Worm (Caenorhabditis elegans) whole organism, L4 larva: Measurements from ENCODE around the gene miro-1.
A peak's percentile ranks its signal among the peaks of the same experiment; 100 is the strongest.

Experiments
- F10B5.3 ChIP-seq: sonication (generic microtip); optimal IDR thresholded peaks from 2 replicates; lab custom pipeline; 2016; ENCODE audit warnings: mild to moderate bottlenecking, missing genetic modification characterization, missing compliant biosample characterization
- F37D6.2 ChIP-seq: sonication (generic microtip); optimal IDR thresholded peaks from 2 replicates; lab custom pipeline; 2016; ENCODE audit warnings: mild to moderate bottlenecking, missing genetic modification characterization, missing compliant biosample characterization
- F49E8.2 ChIP-seq: sonication (generic microtip); optimal IDR thresholded peaks from 2 replicates; lab custom pipeline; 2016; ENCODE audit warnings: missing compliant biosample characterization, mild to moderate bottlenecking, missing genetic modification characterization, borderline replicate concordance
- T26A8.4 ChIP-seq: fragments of 200-800 bp; sonication (Bioruptor generic); IDR thresholded peaks from 2 replicates; pipeline ENCODE4 v1.3.6; 2022; ENCODE audit warnings: missing genetic modification characterization, missing compliant biosample characterization
- Y5F2A.4 ChIP-seq: fragments of 200-800 bp; sonication (Bioruptor generic); optimal IDR thresholded peaks from 2 replicates; lab custom pipeline; 2018; ENCODE audit warnings: mild to moderate bottlenecking, missing genetic modification characterization, missing compliant biosample characterization
- Y75B8A.6 ChIP-seq: fragments of 200-800 bp; sonication (Bioruptor generic); IDR thresholded peaks from 2 replicates; pipeline ENCODE4 v1.3.6; 2022; ENCODE audit warnings: missing genetic modification reagents, missing genetic modification characterization, missing compliant biosample characterization
- ZK337.2 ChIP-seq: fragments of 200-800 bp; sonication (Bioruptor generic); IDR thresholded peaks from 2 replicates; pipeline ENCODE4 v1.3.6; 2022; ENCODE audit warnings: missing genetic modification reagents, missing genetic modification characterization, missing compliant biosample characterization
- ZK546.5 ChIP-seq, 2 experiments: sonication (generic microtip); optimal IDR thresholded peaks; 2 replicates each; lab custom pipeline; 2017; ENCODE audit warnings: missing biosample characterization in 2 of 2, missing genetic modification characterization in 2 of 2
- ama-1 ChIP-seq: fragments of 150-350 bp; optimal IDR thresholded peaks from 2 replicates; lab custom pipeline; 2014; ENCODE audit warnings: inconsistent platforms, mixed read lengths
- arid-1 ChIP-seq: fragments of 200-800 bp; sonication (Bioruptor generic); conservative IDR thresholded peaks from 2 replicates; pipeline ENCODE4 v1.3.6; 2022; ENCODE audit warnings: missing genetic modification reagents, missing genetic modification characterization, missing compliant biosample characterization
- ceh-20 ChIP-seq: fragments of 200-800 bp; sonication (Bioruptor generic); IDR thresholded peaks from 2 replicates; pipeline ENCODE4 v1.3.6; 2022; ENCODE audit warnings: missing genetic modification reagents, missing genetic modification characterization, missing compliant biosample characterization
- ceh-32 ChIP-seq: sonication (generic microtip); optimal IDR thresholded peaks from 2 replicates; lab custom pipeline; 2016; ENCODE audit warnings: mild to moderate bottlenecking, missing genetic modification characterization, missing compliant biosample characterization; ENCODE audit not compliant: poor library complexity
- ceh-44 ChIP-seq: fragments of 200-800 bp; sonication (Bioruptor generic); IDR thresholded peaks from 2 replicates; pipeline ENCODE4 v1.3.6; 2022; ENCODE audit warnings: missing genetic modification reagents, missing genetic modification characterization, missing compliant biosample characterization
- ceh-82 ChIP-seq: sonication (generic microtip); optimal IDR thresholded peaks from 2 replicates; lab custom pipeline; 2017; ENCODE audit warnings: missing biosample characterization, missing genetic modification characterization
- ces-1 ChIP-seq: fragments of 150-350 bp; sonication (generic microtip); optimal IDR thresholded peaks from 4 replicates; lab custom pipeline; 2014; ENCODE audit warnings: missing biosample characterization, missing genetic modification reagents, missing genetic modification characterization
- dmd-6 ChIP-seq: fragments of 200-800 bp; sonication (Bioruptor generic); IDR thresholded peaks from 2 replicates; pipeline ENCODE4 v1.3.6; 2022; ENCODE audit warnings: missing genetic modification reagents, missing genetic modification characterization, missing compliant biosample characterization
- dmd-8 ChIP-seq: fragments of 200-800 bp; sonication (Bioruptor generic); IDR thresholded peaks from 2 replicates; pipeline ENCODE4 v1.3.6; 2022; ENCODE audit warnings: missing genetic modification characterization, missing compliant biosample characterization
- dmd-9 ChIP-seq: fragments of 200-800 bp; sonication (Bioruptor generic); IDR thresholded peaks from 2 replicates; pipeline ENCODE4 v1.3.6; 2022; ENCODE audit warnings: missing genetic modification reagents, missing genetic modification characterization, missing compliant biosample characterization
- dpl-1 ChIP-seq: fragments of 150-350 bp; optimal IDR thresholded peaks from 2 replicates; lab custom pipeline; 2014; ENCODE audit warnings: missing biosample characterization, missing genetic modification reagents, missing genetic modification characterization
- dve-1 ChIP-seq: sonication (generic microtip); optimal IDR thresholded peaks from 2 replicates; lab custom pipeline; 2017; ENCODE audit warnings: antibody characterized with exemption, mild to moderate bottlenecking, missing genetic modification characterization, missing compliant biosample characterization; ENCODE audit not compliant: insufficient read depth
- fkh-10 ChIP-seq: fragments of 150-350 bp; optimal IDR thresholded peaks from 2 replicates; lab custom pipeline; 2014; ENCODE audit warnings: missing biosample characterization, missing genetic modification reagents, missing genetic modification characterization
- fos-1 ChIP-seq: fragments of 150-350 bp; optimal IDR thresholded peaks from 2 replicates; lab custom pipeline; 2014; ENCODE audit warnings: missing biosample characterization, missing genetic modification characterization
- gei-8 ChIP-seq: fragments of 200-800 bp; sonication (Bioruptor generic); optimal IDR thresholded peaks from 2 replicates; lab custom pipeline; 2018; ENCODE audit warnings: mild to moderate bottlenecking, missing genetic modification characterization, missing compliant biosample characterization
- lin-1 ChIP-seq: fragments of 200-800 bp; sonication (Bioruptor generic); IDR thresholded peaks from 2 replicates; pipeline ENCODE4 v1.3.6; 2022; ENCODE audit warnings: missing genetic modification reagents, missing genetic modification characterization, missing compliant biosample characterization
- lin-13 ChIP-seq: fragments of 150-350 bp; optimal IDR thresholded peaks from 2 replicates; lab custom pipeline; 2014; ENCODE audit warnings: missing biosample characterization, missing genetic modification reagents, missing genetic modification characterization
- lin-15B ChIP-seq: fragments of 150-350 bp; sonication (generic microtip); optimal IDR thresholded peaks from 3 replicates; lab custom pipeline; 2014; ENCODE audit warnings: missing biosample characterization, missing genetic modification characterization
- lin-38 ChIP-seq: fragments of 200-800 bp; sonication (Bioruptor generic); IDR thresholded peaks from 2 replicates; pipeline ENCODE4 v1.3.6; 2022; ENCODE audit warnings: missing genetic modification reagents, missing genetic modification characterization, missing compliant biosample characterization
- lir-3 ChIP-seq: sonication (generic microtip); optimal IDR thresholded peaks from 2 replicates; lab custom pipeline; 2016; ENCODE audit warnings: mild to moderate bottlenecking, missing genetic modification characterization, missing compliant biosample characterization
- madf-5 ChIP-seq, 2 experiments: fragments of 200-800 bp; sonication (Bioruptor generic); IDR thresholded peaks; 2 replicates each; pipeline ENCODE4 v1.3.6; 2022; ENCODE audit warnings: missing compliant biosample characterization in 2 of 2, missing genetic modification characterization in 2 of 2
- mdt-29 ChIP-seq: fragments of 200-800 bp; sonication (Bioruptor generic); IDR thresholded peaks from 2 replicates; pipeline ENCODE4 v1.3.6; 2022; ENCODE audit warnings: missing genetic modification reagents, missing genetic modification characterization, missing compliant biosample characterization
- nhr-10 ChIP-seq: fragments of 150-350 bp; optimal IDR thresholded peaks from 2 replicates; lab custom pipeline; 2014; ENCODE audit warnings: missing biosample characterization, missing genetic modification characterization
- nhr-237 ChIP-seq: sonication (generic microtip); optimal IDR thresholded peaks from 2 replicates; lab custom pipeline; 2017; ENCODE audit warnings: missing biosample characterization, missing genetic modification characterization
- nhr-25 ChIP-seq: sonication (generic microtip); optimal IDR thresholded peaks from 2 replicates; lab custom pipeline; 2017; ENCODE audit warnings: missing genetic modification characterization, mild to moderate bottlenecking, missing compliant biosample characterization, antibody characterized with exemption, moderate library complexity, borderline replicate concordance; ENCODE audit not compliant: insufficient read depth
- nhr-48 ChIP-seq: sonication (generic microtip); optimal IDR thresholded peaks from 2 replicates; lab custom pipeline; 2016; ENCODE audit warnings: mild to moderate bottlenecking, missing genetic modification characterization, missing compliant biosample characterization
- nhr-6 ChIP-seq: fragments of 150-350 bp; optimal IDR thresholded peaks from 2 replicates; lab custom pipeline; 2014; ENCODE audit warnings: missing biosample characterization, missing genetic modification characterization
- nhr-77 ChIP-seq: fragments of 150-350 bp; optimal IDR thresholded peaks from 2 replicates; lab custom pipeline; 2014; ENCODE audit warnings: missing biosample characterization, missing genetic modification characterization
- pqm-1 ChIP-seq: sonication (generic microtip); optimal IDR thresholded peaks from 2 replicates; lab custom pipeline; 2017; ENCODE audit warnings: missing biosample characterization, missing genetic modification characterization
- rbr-2 ChIP-seq: sonication (generic microtip); optimal IDR thresholded peaks from 2 replicates; lab custom pipeline; 2016; ENCODE audit warnings: missing genotype, missing genetic modification characterization, missing compliant biosample characterization
- saeg-2 ChIP-seq: fragments of 200-800 bp; sonication (Bioruptor generic); IDR thresholded peaks from 2 replicates; pipeline ENCODE4 v1.3.6; 2022; ENCODE audit warnings: missing genetic modification reagents, missing genetic modification characterization, missing compliant biosample characterization
- set-16 ChIP-seq: fragments of 200-800 bp; sonication (Bioruptor generic); IDR thresholded peaks from 2 replicates; pipeline ENCODE4 v1.3.6; 2022; ENCODE audit warnings: missing genetic modification reagents, missing genetic modification characterization, missing compliant biosample characterization
- skn-1 ChIP-seq: fragments of 150-350 bp; optimal IDR thresholded peaks from 2 replicates; lab custom pipeline; 2014; ENCODE audit warnings: missing biosample characterization, missing genetic modification characterization
- snpc-4 ChIP-seq: fragments of 150-350 bp; optimal IDR thresholded peaks from 2 replicates; lab custom pipeline; 2014; ENCODE audit warnings: missing biosample characterization, missing genetic modification characterization
- tra-1 ChIP-seq: fragments of 200-800 bp; sonication (Bioruptor generic); IDR thresholded peaks from 2 replicates; pipeline ENCODE4 v1.3.6; 2022; ENCODE audit warnings: missing genetic modification reagents, missing genetic modification characterization, missing compliant biosample characterization
- unc-62 ChIP-seq, 3 experiments: fragments of 150-350 bp in 1 of 3; sonication (generic microtip); optimal IDR thresholded peaks in 2 of 3; peaks in 1 of 3; 1 replicate in 1 of 3; 2 replicates in 2 of 3; lab custom pipeline; 2014 to 2017; ENCODE audit warnings: missing biosample characterization in 3 of 3, missing genetic modification characterization in 3 of 3, missing genetic modification reagents in 3 of 3, missing genotype in 1 of 3
- vab-7 ChIP-seq: fragments of 200-800 bp; sonication (Bioruptor generic); IDR thresholded peaks from 2 replicates; pipeline ENCODE4 v1.3.6; 2022; ENCODE audit warnings: missing genetic modification reagents, missing genetic modification characterization, missing compliant biosample characterization
- zag-1 ChIP-seq: fragments of 150-350 bp; optimal IDR thresholded peaks from 2 replicates; lab custom pipeline; 2014; ENCODE audit warnings: missing biosample characterization, missing genetic modification characterization
- zfp-3 ChIP-seq: fragments of 200-800 bp; sonication (Bioruptor generic); conservative IDR thresholded peaks from 2 replicates; pipeline ENCODE4 v1.3.6; 2022; ENCODE audit warnings: missing genetic modification reagents, missing genetic modification characterization, missing compliant biosample characterization
- zip-11 ChIP-seq: fragments of 200-800 bp; sonication (Bioruptor generic); IDR thresholded peaks from 2 replicates; pipeline ENCODE4 v1.3.6; 2022; ENCODE audit warnings: missing genetic modification characterization, missing compliant biosample characterization
- zip-2 ChIP-seq: fragments of 150-350 bp; optimal IDR thresholded peaks from 2 replicates; lab custom pipeline; 2014; ENCODE audit warnings: missing biosample characterization, missing genetic modification characterization
- ztf-7 ChIP-seq: fragments of 150-350 bp; optimal IDR thresholded peaks from 2 replicates; lab custom pipeline; 2014; ENCODE audit warnings: missing biosample characterization, missing genetic modification characterization

Gene miro-1

DNA sequence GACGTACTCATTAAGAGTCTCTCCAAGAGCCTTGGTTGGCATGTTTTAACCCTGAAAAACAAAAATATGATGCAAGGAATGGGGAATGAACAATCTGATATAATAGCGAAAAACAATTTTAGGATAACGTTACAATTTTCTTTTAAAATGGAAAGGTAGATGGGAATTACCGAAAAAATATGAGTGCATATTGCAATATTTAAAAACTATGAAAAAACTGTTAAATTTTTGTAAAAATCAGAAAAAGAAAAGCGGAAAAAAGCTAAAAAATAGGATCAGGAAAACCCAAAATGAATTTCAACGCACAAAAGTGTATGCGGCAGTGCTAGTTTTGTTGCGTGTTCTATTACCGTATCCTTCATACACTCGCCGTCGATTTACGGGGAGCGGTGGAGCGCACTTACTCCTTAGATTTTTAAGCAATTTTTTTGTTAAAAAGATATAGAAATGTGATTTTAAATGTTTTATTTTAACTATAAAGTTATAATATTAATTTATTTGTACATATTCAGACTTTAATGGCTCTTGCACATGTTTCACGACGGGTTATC, 34.2 kb upstream of the miro-1 start, which contains the start of the genes rpl-20 and Y17G9B.5:
TSS of gene rpl-20 (minus strand) at position 51 of the 551 bp plus-strand sequence.
TSS of gene Y17G9B.5 (plus strand) at position 513 of the 551 bp plus-strand sequence.
- TF ChIP-seq ceh-82 (peak; percentile 40), vab-7 (peak; percentile 99), nhr-6 (peak; percentile 99), lir-3 (tag; lab: Kevin White, UChicago) (peak; percentile 89), ZK337.2 (GFP tag; lab: Robert Waterston, UW) (peak; percentile 93), ceh-44 (peak; percentile 87), mdt-29 (peak; percentile 97), dpl-1 (GFP tag; lab: Kevin White, UChicago) (peak; percentile 99), nhr-77 (tag; lab: Kevin White, UChicago) (peak; percentile 100), unc-62 (GFP tag; optimal IDR thresholded peaks at IDR 0.05 in 1 of 2; lab: Kevin White, UChicago) (peak; percentile 9 to 100), unc-62 (tag; optimal IDR thresholded peaks at IDR 0.05; lab: Kevin White, UChicago) (no peak), zip-11 (GFP tag; lab: Robert Waterston, UW) (0 out of 2 replicates have a peak, but pooled peaks have one; percentile 75), dmd-6 (peak; percentile 100), ceh-20 (GFP tag; lab: Robert Waterston, UW) (peak; percentile 100), dmd-9 (peak; percentile 99), fos-1 (peak; percentile 94), saeg-2 (GFP tag; lab: Robert Waterston, UW) (peak; percentile 99), ama-1 (lab: Kevin White, UChicago) (peak; percentile 92), pqm-1 (tag; lab: Kevin White, UChicago) (peak; percentile 94), ZK546.5 (tag; optimal IDR thresholded peaks at IDR 0.05; lab: Kevin White, UChicago) (peak; percentile 35 to 91), T26A8.4 (peak; percentile 100), rbr-2 (tag; lab: Kevin White, UChicago) (peak; percentile 100), nhr-237 (tag; lab: Kevin White, UChicago) (peak; percentile 86), lin-13 (GFP tag; lab: Kevin White, UChicago) (peak; percentile 99), lin-15B (peak; percentile 99), tra-1 (peak; percentile 99), gei-8 (GFP tag; lab: Kevin White, UChicago) (peak; percentile 93), set-16 (peak; percentile 36), F37D6.2 (tag; lab: Kevin White, UChicago) (peak; percentile 98), zip-2 (tag; lab: Kevin White, UChicago) (peak; percentile 95), skn-1 (tag; lab: Kevin White, UChicago) (peak; percentile 99), nhr-10 (tag; lab: Kevin White, UChicago) (peak; percentile 98), F10B5.3 (peak; percentile 96), Y75B8A.6 (peak; percentile 99), nhr-25 (tag; lab: Kevin White, UChicago) (peak; percentile 97), ztf-7 (peak; percentile 96), dve-1 (peak; percentile 100), zfp-3 (GFP tag; lab: Robert Waterston, UW) (peak; percentile 99), lin-38 (GFP tag; lab: Robert Waterston, UW) (peak; percentile 100), F49E8.2 (tag; lab: Kevin White, UChicago) (peak; percentile 98), ces-1 (GFP tag; lab: Kevin White, UChicago) (peak; percentile 96), snpc-4 (tag; lab: Kevin White, UChicago) (peak; percentile 65), ceh-32 (peak; percentile 88), nhr-48 (tag; lab: Kevin White, UChicago) (peak; percentile 97), zag-1 (tag; lab: Kevin White, UChicago) (peak; percentile 88), madf-5 (GFP tag; IDR thresholded peaks at IDR 0.05; lab: Robert Waterston, UW) (peak; percentile 96 to 99), lin-1 (peak; percentile 99), arid-1 (peak; percentile 99), Y5F2A.4 (GFP tag; lab: Kevin White, UChicago) (peak; percentile 97), dmd-8 (GFP tag; lab: Robert Waterston, UW) (peak; percentile 46; the same call in 1 of the 2 replicates), fkh-10 (GFP tag; lab: Kevin White, UChicago) (peak; percentile 100)
